Worm (Caenorhabditis elegans) whole organism, L4 larva: ENCODE data around the gene T18D3.9.

Source experiments
- D1046.2 ChIP-seq: fragments of 200-800 bp; sonication (Bioruptor generic); IDR thresholded peaks from 2 replicates; pipeline ENCODE4 v1.3.6; 2022; ENCODE audit warnings: missing genetic modification characterization, missing compliant biosample characterization
- F10B5.3 ChIP-seq: sonication (generic microtip); optimal IDR thresholded peaks from 2 replicates; lab custom pipeline; 2016; ENCODE audit warnings: mild to moderate bottlenecking, missing genetic modification characterization, missing compliant biosample characterization
- F26F4.8 ChIP-seq: fragments of 200-800 bp; sonication (Bioruptor generic); conservative IDR thresholded peaks from 2 replicates; pipeline ENCODE4 v1.3.6; 2022; ENCODE audit warnings: missing genetic modification characterization, missing compliant biosample characterization
- F49E8.2 ChIP-seq: sonication (generic microtip); optimal IDR thresholded peaks from 2 replicates; lab custom pipeline; 2016; ENCODE audit warnings: missing compliant biosample characterization, mild to moderate bottlenecking, missing genetic modification characterization, borderline replicate concordance
- T26A8.4 ChIP-seq: fragments of 200-800 bp; sonication (Bioruptor generic); IDR thresholded peaks from 2 replicates; pipeline ENCODE4 v1.3.6; 2022; ENCODE audit warnings: missing genetic modification characterization, missing compliant biosample characterization
- Y105C5A.15 ChIP-seq: fragments of 200-800 bp; sonication (Bioruptor generic); IDR thresholded peaks from 2 replicates; pipeline ENCODE4 v1.3.6; 2022; ENCODE audit warnings: missing genetic modification characterization, missing compliant biosample characterization
- Y48G9A.11 ChIP-seq: fragments of 200-800 bp; sonication (Bioruptor generic); IDR thresholded peaks from 2 replicates; pipeline ENCODE4 v1.3.6; 2022; ENCODE audit warnings: missing genetic modification reagents, missing genetic modification characterization, missing compliant biosample characterization
- ZK337.2 ChIP-seq: fragments of 200-800 bp; sonication (Bioruptor generic); IDR thresholded peaks from 2 replicates; pipeline ENCODE4 v1.3.6; 2022; ENCODE audit warnings: missing genetic modification reagents, missing genetic modification characterization, missing compliant biosample characterization
- ZK546.5 ChIP-seq, 2 experiments: sonication (generic microtip); optimal IDR thresholded peaks; 2 replicates each; lab custom pipeline; 2017; ENCODE audit warnings: missing biosample characterization in 2 of 2, missing genetic modification characterization in 2 of 2
- arid-1 ChIP-seq: fragments of 200-800 bp; sonication (Bioruptor generic); conservative IDR thresholded peaks from 2 replicates; pipeline ENCODE4 v1.3.6; 2022; ENCODE audit warnings: missing genetic modification reagents, missing genetic modification characterization, missing compliant biosample characterization
- attf-4 ChIP-seq: sonication (generic microtip); optimal IDR thresholded peaks from 3 replicates; lab custom pipeline; 2017; ENCODE audit warnings: missing biosample characterization, missing genetic modification characterization
- ceh-28 ChIP-seq: fragments of 150-350 bp; optimal IDR thresholded peaks from 2 replicates; lab custom pipeline; 2014; ENCODE audit warnings: missing biosample characterization, missing genetic modification reagents, missing genetic modification characterization
- ceh-32 ChIP-seq: sonication (generic microtip); optimal IDR thresholded peaks from 2 replicates; lab custom pipeline; 2016; ENCODE audit warnings: mild to moderate bottlenecking, missing genetic modification characterization, missing compliant biosample characterization; ENCODE audit not compliant: poor library complexity
- ceh-44 ChIP-seq: fragments of 200-800 bp; sonication (Bioruptor generic); IDR thresholded peaks from 2 replicates; pipeline ENCODE4 v1.3.6; 2022; ENCODE audit warnings: missing genetic modification reagents, missing genetic modification characterization, missing compliant biosample characterization
- ceh-62 ChIP-seq: sonication (generic microtip); optimal IDR thresholded peaks from 2 replicates; lab custom pipeline; 2017; ENCODE audit warnings: missing biosample characterization, missing genetic modification characterization
- dmd-6 ChIP-seq: fragments of 200-800 bp; sonication (Bioruptor generic); IDR thresholded peaks from 2 replicates; pipeline ENCODE4 v1.3.6; 2022; ENCODE audit warnings: missing genetic modification reagents, missing genetic modification characterization, missing compliant biosample characterization
- dmd-8 ChIP-seq: fragments of 200-800 bp; sonication (Bioruptor generic); IDR thresholded peaks from 2 replicates; pipeline ENCODE4 v1.3.6; 2022; ENCODE audit warnings: missing genetic modification characterization, missing compliant biosample characterization
- dmd-9 ChIP-seq: fragments of 200-800 bp; sonication (Bioruptor generic); IDR thresholded peaks from 2 replicates; pipeline ENCODE4 v1.3.6; 2022; ENCODE audit warnings: missing genetic modification reagents, missing genetic modification characterization, missing compliant biosample characterization
- dve-1 ChIP-seq: sonication (generic microtip); optimal IDR thresholded peaks from 2 replicates; lab custom pipeline; 2017; ENCODE audit warnings: antibody characterized with exemption, mild to moderate bottlenecking, missing genetic modification characterization, missing compliant biosample characterization; ENCODE audit not compliant: insufficient read depth
- egl-27 ChIP-seq: sonication (generic microtip); optimal IDR thresholded peaks from 3 replicates; lab custom pipeline; 2017; ENCODE audit warnings: missing biosample characterization, missing genetic modification reagents, missing genetic modification characterization
- fkh-10 ChIP-seq: fragments of 150-350 bp; optimal IDR thresholded peaks from 2 replicates; lab custom pipeline; 2014; ENCODE audit warnings: missing biosample characterization, missing genetic modification reagents, missing genetic modification characterization
- hlh-30 ChIP-seq: sonication (generic microtip); optimal IDR thresholded peaks from 2 replicates; lab custom pipeline; 2017; ENCODE audit warnings: antibody characterized with exemption, mild to moderate bottlenecking, missing genetic modification characterization, missing compliant biosample characterization; ENCODE audit not compliant: insufficient read depth
- jun-1 ChIP-seq: fragments of 150-350 bp; optimal IDR thresholded peaks from 2 replicates; lab custom pipeline; 2014; ENCODE audit warnings: missing biosample characterization, missing genetic modification reagents, missing genetic modification characterization
- lim-7 ChIP-seq: fragments of 200-800 bp; sonication (Bioruptor generic); IDR thresholded peaks from 2 replicates; pipeline ENCODE4 v1.3.6; 2022; ENCODE audit warnings: missing genetic modification characterization, missing compliant biosample characterization
- lin-1 ChIP-seq: fragments of 200-800 bp; sonication (Bioruptor generic); IDR thresholded peaks from 2 replicates; pipeline ENCODE4 v1.3.6; 2022; ENCODE audit warnings: missing genetic modification reagents, missing genetic modification characterization, missing compliant biosample characterization
- lin-13 ChIP-seq: fragments of 150-350 bp; optimal IDR thresholded peaks from 2 replicates; lab custom pipeline; 2014; ENCODE audit warnings: missing biosample characterization, missing genetic modification reagents, missing genetic modification characterization
- lin-15B ChIP-seq: fragments of 150-350 bp; sonication (generic microtip); optimal IDR thresholded peaks from 3 replicates; lab custom pipeline; 2014; ENCODE audit warnings: missing biosample characterization, missing genetic modification characterization
- lin-38 ChIP-seq: fragments of 200-800 bp; sonication (Bioruptor generic); IDR thresholded peaks from 2 replicates; pipeline ENCODE4 v1.3.6; 2022; ENCODE audit warnings: missing genetic modification reagents, missing genetic modification characterization, missing compliant biosample characterization
- lir-3 ChIP-seq: sonication (generic microtip); optimal IDR thresholded peaks from 2 replicates; lab custom pipeline; 2016; ENCODE audit warnings: mild to moderate bottlenecking, missing genetic modification characterization, missing compliant biosample characterization
- lsy-2 ChIP-seq, 2 experiments: fragments of 150-350 bp in 1 of 2; sonication (generic microtip) in 1 of 2; optimal IDR thresholded peaks; 2 replicates each; lab custom pipeline; 2014 to 2017; ENCODE audit warnings: missing biosample characterization in 2 of 2, missing genetic modification characterization in 2 of 2
- madf-5 ChIP-seq, 2 experiments: fragments of 200-800 bp; sonication (Bioruptor generic); IDR thresholded peaks; 2 replicates each; pipeline ENCODE4 v1.3.6; 2022; ENCODE audit warnings: missing compliant biosample characterization in 2 of 2, missing genetic modification characterization in 2 of 2
- mdt-29 ChIP-seq: fragments of 200-800 bp; sonication (Bioruptor generic); IDR thresholded peaks from 2 replicates; pipeline ENCODE4 v1.3.6; 2022; ENCODE audit warnings: missing genetic modification reagents, missing genetic modification characterization, missing compliant biosample characterization
- mes-2 ChIP-seq: sonication (generic microtip); optimal IDR thresholded peaks from 2 replicates; lab custom pipeline; 2016; ENCODE audit warnings: missing genotype, mild to moderate bottlenecking, missing genetic modification characterization, missing compliant biosample characterization; ENCODE audit not compliant: poor library complexity, severe bottlenecking
- mxl-2 ChIP-seq: fragments of 200-800 bp; sonication (Bioruptor generic); conservative IDR thresholded peaks from 2 replicates; pipeline ENCODE4 v1.3.6; 2022; ENCODE audit warnings: missing genetic modification reagents, missing genetic modification characterization, missing compliant biosample characterization
- nhr-10 ChIP-seq: fragments of 150-350 bp; optimal IDR thresholded peaks from 2 replicates; lab custom pipeline; 2014; ENCODE audit warnings: missing biosample characterization, missing genetic modification characterization
- nhr-111 ChIP-seq: fragments of 200-800 bp; sonication (Bioruptor generic); optimal IDR thresholded peaks from 2 replicates; lab custom pipeline; 2018; ENCODE audit warnings: mild to moderate bottlenecking, missing genetic modification characterization, missing compliant biosample characterization
- nhr-28 ChIP-seq: fragments of 150-350 bp; optimal IDR thresholded peaks from 2 replicates; lab custom pipeline; 2014; ENCODE audit warnings: missing biosample characterization, missing genetic modification characterization
- nhr-41 ChIP-seq: fragments of 200-800 bp; sonication (Bioruptor generic); IDR thresholded peaks from 2 replicates; pipeline ENCODE4 v1.3.6; 2022; ENCODE audit warnings: missing genetic modification reagents, missing genetic modification characterization, missing compliant biosample characterization
- nhr-42 ChIP-seq: fragments of 200-800 bp; sonication (Bioruptor generic); IDR thresholded peaks from 2 replicates; pipeline ENCODE4 v1.3.6; 2022; ENCODE audit warnings: missing genetic modification characterization, missing compliant biosample characterization
- nhr-6 ChIP-seq: fragments of 150-350 bp; optimal IDR thresholded peaks from 2 replicates; lab custom pipeline; 2014; ENCODE audit warnings: missing biosample characterization, missing genetic modification characterization
- nhr-76 ChIP-seq: fragments of 150-350 bp; optimal IDR thresholded peaks from 2 replicates; lab custom pipeline; 2014; ENCODE audit warnings: missing biosample characterization, missing genetic modification characterization
- rbr-2 ChIP-seq: sonication (generic microtip); optimal IDR thresholded peaks from 2 replicates; lab custom pipeline; 2016; ENCODE audit warnings: missing genotype, missing genetic modification characterization, missing compliant biosample characterization
- sdz-12 ChIP-seq: fragments of 200-800 bp; sonication (Bioruptor generic); optimal IDR thresholded peaks from 2 replicates; lab custom pipeline; 2018; ENCODE audit warnings: mild to moderate bottlenecking, missing genetic modification characterization, missing compliant biosample characterization
- set-16 ChIP-seq: fragments of 200-800 bp; sonication (Bioruptor generic); IDR thresholded peaks from 2 replicates; pipeline ENCODE4 v1.3.6; 2022; ENCODE audit warnings: missing genetic modification reagents, missing genetic modification characterization, missing compliant biosample characterization
- spr-3 ChIP-seq: fragments of 200-800 bp; sonication (Bioruptor generic); optimal IDR thresholded peaks from 2 replicates; lab custom pipeline; 2018; ENCODE audit warnings: mild to moderate bottlenecking, missing genetic modification characterization, missing compliant biosample characterization
- unc-39 ChIP-seq: sonication (generic microtip); optimal IDR thresholded peaks from 2 replicates; lab custom pipeline; 2017; ENCODE audit warnings: missing biosample characterization, missing genetic modification characterization
- unc-62 ChIP-seq, 3 experiments: fragments of 150-350 bp in 1 of 3; sonication (generic microtip); optimal IDR thresholded peaks in 2 of 3; peaks in 1 of 3; 1 replicate in 1 of 3; 2 replicates in 2 of 3; lab custom pipeline; 2014 to 2017; ENCODE audit warnings: missing biosample characterization in 3 of 3, missing genetic modification characterization in 3 of 3, missing genetic modification reagents in 3 of 3, missing genotype in 1 of 3
- vab-7 ChIP-seq: fragments of 200-800 bp; sonication (Bioruptor generic); IDR thresholded peaks from 2 replicates; pipeline ENCODE4 v1.3.6; 2022; ENCODE audit warnings: missing genetic modification reagents, missing genetic modification characterization, missing compliant biosample characterization
- zag-1 ChIP-seq: fragments of 150-350 bp; optimal IDR thresholded peaks from 2 replicates; lab custom pipeline; 2014; ENCODE audit warnings: missing biosample characterization, missing genetic modification characterization
- ztf-7 ChIP-seq: fragments of 150-350 bp; optimal IDR thresholded peaks from 2 replicates; lab custom pipeline; 2014; ENCODE audit warnings: missing biosample characterization, missing genetic modification characterization

The T18D3.9 gene

ce11 chrX:12480447-12480998 lies 26.3 kb upstream of the T18D3.9 start, which contains the start of gene atf-6 (continued):
- no peak for TF ChIP-seq ztf-7 (tag; lab: Kevin White, UChicago)
- TF ChIP-seq dmd-9 (GFP tag; lab: Robert Waterston, UW): no peak
- TF ChIP-seq dmd-8: 0 out of 2 replicates have a peak, but pooled peaks have one; percentile 29
- TF ChIP-seq mes-2 (tag; lab: Kevin White, UChicago): peak; percentile 85
- 0 out of 2 replicates have a peak, but pooled peaks have one; percentile 51 for TF ChIP-seq lim-7 (GFP tag; lab: Robert Waterston, UW)
- TF ChIP-seq T26A8.4 (GFP tag; lab: Robert Waterston, UW): peak; percentile 48; the same call in 1 of the 2 replicates
- peak; percentile 85 for TF ChIP-seq nhr-28 (tag; lab: Kevin White, UChicago)
- peak; percentile 96 for TF ChIP-seq dve-1
- TF ChIP-seq F49E8.2 (tag; lab: Kevin White, UChicago): no peak
- TF ChIP-seq egl-27 (tag; lab: Kevin White, UChicago): no peak
- peak; percentile 48; the same call in 1 of the 2 replicates for TF ChIP-seq arid-1
- TF ChIP-seq lin-1 (GFP tag; lab: Robert Waterston, UW): no peak
- TF ChIP-seq nhr-10 (tag; lab: Kevin White, UChicago): no peak
- no peak for TF ChIP-seq attf-4 (tag; lab: Kevin White, UChicago)
- peak; percentile 93 for TF ChIP-seq rbr-2 (tag; lab: Kevin White, UChicago)
- TF ChIP-seq lir-3 (tag; lab: Kevin White, UChicago): no peak
- TF ChIP-seq ceh-62 (tag; lab: Kevin White, UChicago): no peak
- TF ChIP-seq mdt-29: no peak
- TF ChIP-seq zag-1 (tag; lab: Kevin White, UChicago): no peak
- no peak; the same call in 1 of the 2 replicates for TF ChIP-seq vab-7 (GFP tag; lab: Robert Waterston, UW)
- TF ChIP-seq ceh-32 (tag; lab: Kevin White, UChicago): no peak
- peak; percentile 83 for TF ChIP-seq nhr-6 (tag; lab: Kevin White, UChicago)
- TF ChIP-seq ZK546.5 (tag; optimal IDR thresholded peaks at IDR 0.05; lab: Kevin White, UChicago): no peak
- peak; percentile 85 for TF ChIP-seq hlh-30 (tag; lab: Kevin White, UChicago)
- no peak for TF ChIP-seq ceh-44 (GFP tag; lab: Robert Waterston, UW)
- peak; percentile 96 for TF ChIP-seq set-16
- peak in 1 of 2 experiments; percentile 96 for TF ChIP-seq unc-62 (GFP tag; optimal IDR thresholded peaks at IDR 0.05 in 1 of 2; lab: Kevin White, UChicago)
- no peak for TF ChIP-seq unc-62 (tag; optimal IDR thresholded peaks at IDR 0.05; lab: Kevin White, UChicago)
- TF ChIP-seq sdz-12: no peak
- no peak for TF ChIP-seq nhr-76 (tag; lab: Kevin White, UChicago)
- peak; percentile 94 for TF ChIP-seq lin-38
- no peak for TF ChIP-seq madf-5 (GFP tag; IDR thresholded peaks at IDR 0.05; lab: Robert Waterston, UW)
- no peak for TF ChIP-seq ceh-28
- no peak for TF ChIP-seq mxl-2
- TF ChIP-seq Y105C5A.15: no peak
- no peak for TF ChIP-seq D1046.2
- peak; percentile 83; the same call in 1 of the 2 replicates for TF ChIP-seq nhr-42 (GFP tag; lab: Robert Waterston, UW)
- no peak for TF ChIP-seq F26F4.8 (GFP tag; lab: Robert Waterston, UW)
- TF ChIP-seq Y48G9A.11 (GFP tag; lab: Robert Waterston, UW): no peak
- TF ChIP-seq ZK337.2 (GFP tag; lab: Robert Waterston, UW): 0 out of 2 replicates have a peak, but pooled peaks have one; percentile 41
- peak; percentile 48 for TF ChIP-seq fkh-10
- TF ChIP-seq jun-1 (tag; lab: Kevin White, UChicago): peak; percentile 30
- TF ChIP-seq nhr-111 (GFP tag; lab: Kevin White, UChicago): no peak
- peak; percentile 84 for TF ChIP-seq dmd-6 (GFP tag; lab: Robert Waterston, UW)
- no peak for TF ChIP-seq lin-15B (tag; lab: Kevin White, UChicago)
- peak; percentile 79 for TF ChIP-seq lin-13
- TF ChIP-seq unc-39 (tag; lab: Kevin White, UChicago): no peak
- TF ChIP-seq F10B5.3 (tag; lab: Kevin White, UChicago): no peak
- TF ChIP-seq nhr-41 (GFP tag; lab: Robert Waterston, UW): peak; percentile 73; the same call in 1 of the 2 replicates
- peak; percentile 56 to 83 for TF ChIP-seq lsy-2 (tag; optimal IDR thresholded peaks at IDR 0.05; lab: Kevin White, UChicago)
- no peak for TF ChIP-seq spr-3 (GFP tag; lab: Kevin White, UChicago)
